Worm (Caenorhabditis elegans): ENCODE data around the gene srd-11.

DNA sequence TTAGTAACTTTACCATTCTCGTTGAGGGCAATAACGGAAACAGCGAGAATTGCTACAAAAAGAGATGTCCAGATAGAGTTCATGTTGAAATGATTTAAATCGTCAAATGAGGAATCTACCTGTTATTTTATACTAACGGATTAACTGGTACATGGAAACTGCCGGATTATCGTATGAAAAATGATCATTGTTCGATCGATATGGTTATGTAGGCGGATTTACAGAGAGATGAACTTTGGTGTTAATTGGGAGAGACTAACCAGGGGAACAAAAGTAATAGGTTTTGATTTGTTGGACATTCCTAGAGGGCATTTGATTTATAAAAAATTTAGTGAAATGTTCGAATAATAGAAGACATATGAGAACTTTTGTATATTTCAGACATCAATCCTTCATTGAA, 7.9 kb downstream of the srd-11 start, which contains the start of gene spig-9:
- TF ChIP-seq klf-2 (GFP tag; conservative IDR thresholded peaks at IDR 0.05) (no peak), med-1 (GFP tag; optimal IDR thresholded peaks at IDR 0.05; ENCODE audit: insufficient read depth) (no peak), flt-1 (GFP tag; IDR thresholded peaks at IDR 0.05) (no peak)
